Worm (Caenorhabditis elegans) whole organism, L4/young adult: ENCODE measurements around the gene smg-7.

ENCODE experiments used
- W03F9.2 ChIP-seq: fragments of 150-350 bp; optimal IDR thresholded peaks from 2 replicates; lab custom pipeline; 2014; ENCODE audit warnings: missing biosample characterization, missing genetic modification characterization
- dao-5 ChIP-seq: sonication (generic microtip); optimal IDR thresholded peaks from 2 replicates; lab custom pipeline; 2016; ENCODE audit warnings: missing genotype, missing genetic modification characterization, moderate library complexity, missing compliant biosample characterization
- him-1 ChIP-seq: sonication (generic microtip); optimal IDR thresholded peaks from 2 replicates; lab custom pipeline; 2016; ENCODE audit warnings: missing genotype, missing genetic modification reagents, missing genetic modification characterization, missing compliant biosample characterization

smg-7 gene

ce11 chrIV:6742159-6742558, at the start of gene smg-7:
smg-7 (minus strand) TSS chrIV:6742443.
- TF ChIP-seq dao-5 (tag; lab: Kevin White, UChicago), result no peak
- TF ChIP-seq him-1 (tag; lab: Kevin White, UChicago), result no peak
- TF ChIP-seq W03F9.2 (tag; lab: Kevin White, UChicago), result no peak

ce11 chrIV:6790438-6791124, 48.3 kb upstream of the smg-7 start, which contains the start of the genes C17H12.2 and vha-8:
C17H12.2 (minus strand) TSS chrIV:6790488.
vha-8 (plus strand) TSS chrIV:6791074.
- TF ChIP-seq him-1 (tag; lab: Kevin White, UChicago), result peak; percentile 86
- TF ChIP-seq dao-5 (tag; lab: Kevin White, UChicago), result no peak
- TF ChIP-seq W03F9.2 (tag; lab: Kevin White, UChicago), result peak; percentile 92

ce11 chrIV:6789950-6790349, 47.7 kb upstream of the smg-7 start:
- TF ChIP-seq him-1 (tag; lab: Kevin White, UChicago), result no peak
- TF ChIP-seq W03F9.2 (tag; lab: Kevin White, UChicago), result no peak
- no peak for TF ChIP-seq dao-5 (tag; lab: Kevin White, UChicago)

ce11 chrIV:6785873-6786272, 43.6 kb upstream of the smg-7 start:
- TF ChIP-seq dao-5 (tag; lab: Kevin White, UChicago) (no peak), him-1 (tag; lab: Kevin White, UChicago) (peak; percentile 28), W03F9.2 (tag; lab: Kevin White, UChicago) (peak; percentile 55)

ce11 chrIV:6785151-6785550, 42.9 kb upstream of the smg-7 start, which contains the start of gene dyci-1:
dyci-1 (minus strand) TSS chrIV:6785272.
- TF ChIP-seq W03F9.2 (tag; lab: Kevin White, UChicago) (no peak), him-1 (tag; lab: Kevin White, UChicago) (no peak), dao-5 (tag; lab: Kevin White, UChicago) (no peak)

ce11 chrIV:6777156-6777555, 34.9 kb upstream of the smg-7 start:
- TF ChIP-seq him-1 (tag; lab: Kevin White, UChicago) (no peak), dao-5 (tag; lab: Kevin White, UChicago) (no peak), W03F9.2 (tag; lab: Kevin White, UChicago) (no peak)

ce11 chrIV:6771556-6771955, 29.3 kb upstream of the smg-7 start:
- TF ChIP-seq him-1 (tag; lab: Kevin White, UChicago), result no peak
- no peak for TF ChIP-seq W03F9.2 (tag; lab: Kevin White, UChicago)
- TF ChIP-seq dao-5 (tag; lab: Kevin White, UChicago), result no peak

- TF ChIP-seq dao-5 (tag; lab: Kevin White, UChicago), result no peak
- no peak for TF ChIP-seq him-1 (tag; lab: Kevin White, UChicago)
- TF ChIP-seq W03F9.2 (tag; lab: Kevin White, UChicago), result no peak
These were observed 28.2 kb upstream of the smg-7 start, which contains the start of gene anat-1 for ce11 chrIV:6770407-6770883. anat-1 (plus strand) TSS chrIV:6770833.

ce11 chrIV:6767240-6767639, 25.0 kb upstream of the smg-7 start:
- TF ChIP-seq him-1 (tag; lab: Kevin White, UChicago), result peak; percentile 42
- TF ChIP-seq dao-5 (tag; lab: Kevin White, UChicago), result no peak

ce11 chrIV:6762416-6762815, 20.2 kb upstream of the smg-7 start, which contains the start of gene spd-3:
spd-3 (plus strand) TSS chrIV:6762716.
- TF ChIP-seq him-1 (tag; lab: Kevin White, UChicago) (no peak), dao-5 (tag; lab: Kevin White, UChicago) (no peak), W03F9.2 (tag; lab: Kevin White, UChicago) (no peak)

- TF ChIP-seq W03F9.2 (tag; lab: Kevin White, UChicago) (no peak), dao-5 (tag; lab: Kevin White, UChicago) (no peak), him-1 (tag; lab: Kevin White, UChicago) (no peak)
These were observed 15.4 kb upstream of the smg-7 start for ce11 chrIV:6757614-6758013.

ce11 chrIV:6757011-6757410, 14.8 kb upstream of the smg-7 start, which contains the start of gene usp-4:
usp-4 (plus strand) TSS chrIV:6757311.
- TF ChIP-seq him-1 (tag; lab: Kevin White, UChicago) (no peak), dao-5 (tag; lab: Kevin White, UChicago) (no peak), W03F9.2 (tag; lab: Kevin White, UChicago) (no peak)

- TF ChIP-seq W03F9.2 (tag; lab: Kevin White, UChicago) (peak; percentile 88), him-1 (tag; lab: Kevin White, UChicago) (peak; percentile 93), dao-5 (tag; lab: Kevin White, UChicago) (peak; percentile 73)
These were observed 14.1 kb upstream of the smg-7 start for ce11 chrIV:6756374-6756773.
